Worm (Caenorhabditis elegans) whole organism, early embryonic: Measurements from ENCODE around the gene ZK1037.6.

Source experiments
- ama-1 ChIP-seq: fragments of 150-350 bp; optimal IDR thresholded peaks from 2 replicates; lab custom pipeline; 2014
- hmg-4 ChIP-seq: fragments of 200-800 bp; sonication (Bioruptor generic); optimal IDR thresholded peaks from 2 replicates; lab custom pipeline; 2018; ENCODE audit warnings: mild to moderate bottlenecking, missing genetic modification characterization, missing compliant biosample characterization
- hnd-1 ChIP-seq: sonication (generic microtip); optimal IDR thresholded peaks from 2 replicates; lab custom pipeline; 2016; ENCODE audit warnings: missing genetic modification characterization, missing compliant biosample characterization
- scrt-1 ChIP-seq: fragments of 200-800 bp; sonication (Bioruptor generic); IDR thresholded peaks from 2 replicates; pipeline ENCODE4 v1.3.6; 2022; ENCODE audit warnings: missing genetic modification characterization, missing compliant biosample characterization
- tbx-37 ChIP-seq: fragments of 200-800 bp; sonication (Bioruptor generic); conservative IDR thresholded peaks from 2 replicates; pipeline ENCODE4 v1.3.6; 2022; ENCODE audit warnings: missing genetic modification reagents, missing genetic modification characterization, missing compliant biosample characterization
- tra-4 ChIP-seq: sonication (generic microtip); optimal IDR thresholded peaks from 2 replicates; lab custom pipeline; 2017; ENCODE audit warnings: missing genetic modification characterization, missing compliant biosample characterization

DNA sequence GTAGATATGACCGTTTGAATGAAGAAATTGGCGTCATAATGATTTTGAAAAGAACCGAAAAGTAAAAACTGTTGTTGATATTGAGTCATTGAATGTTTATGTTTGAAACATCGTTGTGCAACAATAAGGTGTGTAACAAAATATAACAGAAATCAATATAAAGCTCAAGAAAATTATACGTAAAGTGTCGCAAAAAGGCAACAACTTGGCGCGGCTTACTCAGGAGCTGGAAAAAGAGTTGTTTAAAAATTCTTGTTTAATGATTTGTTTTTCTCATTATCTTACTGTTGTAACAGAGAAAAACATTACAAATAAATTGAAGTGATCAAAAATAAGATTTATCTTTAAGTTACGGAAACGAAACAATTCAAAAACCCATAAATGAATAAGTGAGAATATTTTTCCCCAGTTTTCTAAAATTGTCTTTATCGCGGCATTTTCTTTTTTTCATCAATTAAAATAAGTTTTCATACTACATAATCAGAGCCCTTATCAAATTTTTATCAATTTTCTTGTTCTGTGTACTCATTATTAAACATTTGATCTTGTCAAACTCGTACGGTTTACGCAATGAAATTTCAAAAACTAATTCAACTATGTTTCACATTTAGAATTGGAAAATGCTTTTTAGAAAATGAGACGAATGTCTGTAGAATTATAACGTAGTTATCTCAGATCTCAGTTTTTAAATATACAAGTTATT lies at the start of gene ZK1037.6:
- TF ChIP-seq ama-1 (no peak), scrt-1 (no peak), tbx-37 (GFP tag; lab: Robert Waterston, UW) (no peak), hmg-4 (no peak), tra-4 (tag; lab: Kevin White, UChicago) (no peak), hnd-1 (tag; lab: Kevin White, UChicago) (no peak)
